Worm (Caenorhabditis elegans) whole organism, L1 larva: ENCODE measurements around the gene F32D8.4.

Experiments
- C16A3.4 ChIP-seq: fragments of 150-350 bp; optimal IDR thresholded peaks from 2 replicates; lab custom pipeline; 2014; ENCODE audit warnings: missing biosample characterization, missing genetic modification characterization
- C34B4.2 ChIP-seq: sonication (generic microtip); optimal IDR thresholded peaks from 2 replicates; lab custom pipeline; 2017; ENCODE audit warnings: mild to moderate bottlenecking, missing genetic modification characterization, missing compliant biosample characterization
- alr-1 ChIP-seq: fragments of 200-800 bp; sonication (Bioruptor generic); optimal IDR thresholded peaks from 2 replicates; lab custom pipeline; 2018; ENCODE audit warnings: borderline replicate concordance, mild to moderate bottlenecking, missing genetic modification characterization, missing compliant biosample characterization
- aly-2 ChIP-seq: fragments of 150-350 bp; optimal IDR thresholded peaks from 2 replicates; lab custom pipeline; 2014; ENCODE audit warnings: missing biosample characterization, missing genetic modification characterization
- blmp-1 ChIP-seq: fragments of 150-350 bp; optimal IDR thresholded peaks from 2 replicates; lab custom pipeline; 2014; ENCODE audit warnings: missing biosample characterization, missing genetic modification characterization
- ceh-63 ChIP-seq: fragments of 200-800 bp; sonication (Bioruptor generic); optimal IDR thresholded peaks from 2 replicates; lab custom pipeline; 2018; ENCODE audit warnings: mild to moderate bottlenecking, missing genetic modification characterization, missing compliant biosample characterization
- ceh-82 ChIP-seq, 3 experiments: fragments of 150-350 bp in 1 of 3; sonication (generic microtip) in 2 of 3; optimal IDR thresholded peaks; 2 replicates each; lab custom pipeline; 2014 to 2017; ENCODE audit warnings: missing biosample characterization in 3 of 3, missing genetic modification characterization in 3 of 3
- ceh-88 ChIP-seq: fragments of 200-800 bp; sonication (Bioruptor generic); IDR thresholded peaks from 2 replicates; pipeline ENCODE4 v1.3.6; 2022; ENCODE audit warnings: missing genetic modification characterization, missing compliant biosample characterization
- ces-1 ChIP-seq: fragments of 150-350 bp; optimal IDR thresholded peaks from 2 replicates; lab custom pipeline; 2014; ENCODE audit warnings: missing biosample characterization, missing genetic modification reagents, missing genetic modification characterization
- dsc-1 ChIP-seq: sonication (generic microtip); optimal IDR thresholded peaks from 2 replicates; lab custom pipeline; 2016; ENCODE audit warnings: mild to moderate bottlenecking, missing genetic modification characterization, missing compliant biosample characterization
- efl-1 ChIP-seq, 4 experiments: fragments of 150-350 bp; optimal IDR thresholded peaks in 3 of 4; peaks in 1 of 4; 1 replicate in 1 of 4; 2 replicates in 3 of 4; lab custom pipeline; 2014; ENCODE audit warnings: missing biosample characterization in 2 of 4, missing genetic modification characterization in 2 of 4, missing genetic modification reagents in 2 of 4
- elt-2 ChIP-seq: sonication (generic microtip); optimal IDR thresholded peaks from 2 replicates; lab custom pipeline; 2016; ENCODE audit warnings: missing genetic modification characterization, mild to moderate bottlenecking, inconsistent platforms, missing compliant biosample characterization, missing genetic modification reagents
- elt-3 ChIP-seq, 6 experiments: fragments of 150-350 bp in 1 of 6; sonication (generic microtip); optimal IDR thresholded peaks; 2 replicates each; lab custom pipeline; 2017 to 2018; ENCODE audit warnings: missing biosample characterization in 6 of 6, missing genetic modification characterization in 6 of 6, inconsistent platforms in 1 of 6
- ets-5 ChIP-seq: fragments of 200-800 bp; sonication (Bioruptor generic); IDR thresholded peaks from 2 replicates; pipeline ENCODE4 v1.3.6; 2022; ENCODE audit warnings: missing genetic modification characterization, missing compliant biosample characterization
- fkh-10 ChIP-seq: sonication (generic microtip); optimal IDR thresholded peaks from 2 replicates; lab custom pipeline; 2017; ENCODE audit warnings: missing biosample characterization, missing genetic modification reagents, missing genetic modification characterization
- fkh-4 ChIP-seq: sonication (generic microtip); optimal IDR thresholded peaks from 2 replicates; lab custom pipeline; 2016; ENCODE audit warnings: missing compliant biosample characterization, missing genetic modification characterization, borderline replicate concordance
- grh-1 ChIP-seq: fragments of 200-800 bp; sonication (Bioruptor generic); IDR thresholded peaks from 2 replicates; pipeline ENCODE4 v1.3.6; 2022; ENCODE audit warnings: missing genetic modification reagents, missing genetic modification characterization, missing compliant biosample characterization
- hlh-17 ChIP-seq: fragments of 200-800 bp; sonication (Bioruptor generic); optimal IDR thresholded peaks from 2 replicates; lab custom pipeline; 2018; ENCODE audit warnings: missing genetic modification characterization, mild to moderate bottlenecking, missing compliant biosample characterization, moderate library complexity, borderline replicate concordance
- jun-1 ChIP-seq: fragments of 150-350 bp; optimal IDR thresholded peaks from 2 replicates; lab custom pipeline; 2014; ENCODE audit warnings: missing biosample characterization, missing genetic modification reagents, missing genetic modification characterization
- lin-13 ChIP-seq: fragments of 150-350 bp; optimal IDR thresholded peaks from 2 replicates; lab custom pipeline; 2014; ENCODE audit warnings: missing biosample characterization, missing genetic modification reagents, missing genetic modification characterization
- lsy-2 ChIP-seq, 2 experiments: fragments of 150-350 bp; optimal IDR thresholded peaks; 2 replicates each; lab custom pipeline; 2014; ENCODE audit warnings: missing biosample characterization in 2 of 2, missing genetic modification characterization in 2 of 2
- mab-9 ChIP-seq: fragments of 200-800 bp; sonication (Bioruptor generic); IDR thresholded peaks from 2 replicates; pipeline ENCODE4 v1.3.6; 2022; ENCODE audit warnings: missing genetic modification reagents, missing genetic modification characterization, missing compliant biosample characterization
- mdl-1 ChIP-seq, 2 experiments: fragments of 150-350 bp; optimal IDR thresholded peaks; 2 replicates each; lab custom pipeline; 2014 to 2017; ENCODE audit warnings: missing biosample characterization in 2 of 2, missing genetic modification characterization in 2 of 2, inconsistent platforms in 1 of 2
- mef-2 ChIP-seq: fragments of 150-350 bp; optimal IDR thresholded peaks from 2 replicates; lab custom pipeline; 2014; ENCODE audit warnings: missing biosample characterization, missing genetic modification characterization
- nhr-19 ChIP-seq: fragments of 200-800 bp; sonication (Bioruptor generic); conservative IDR thresholded peaks from 2 replicates; pipeline ENCODE4 v1.3.6; 2022; ENCODE audit warnings: missing genetic modification characterization, missing compliant biosample characterization
- nhr-237 ChIP-seq: fragments of 150-350 bp; optimal IDR thresholded peaks from 2 replicates; lab custom pipeline; 2014; ENCODE audit warnings: missing biosample characterization, missing genetic modification characterization
- nhr-28 ChIP-seq: fragments of 150-350 bp; optimal IDR thresholded peaks from 2 replicates; lab custom pipeline; 2014; ENCODE audit warnings: missing biosample characterization, missing genetic modification characterization
- nhr-47 ChIP-seq: sonication (generic microtip); optimal IDR thresholded peaks from 2 replicates; lab custom pipeline; 2016; ENCODE audit warnings: mild to moderate bottlenecking, missing genetic modification characterization, moderate library complexity, missing compliant biosample characterization
- nhr-76 ChIP-seq: sonication (generic microtip); optimal IDR thresholded peaks from 2 replicates; lab custom pipeline; 2017; ENCODE audit warnings: missing biosample characterization, missing genetic modification characterization
- nhr-77 ChIP-seq: fragments of 150-350 bp; optimal IDR thresholded peaks from 2 replicates; lab custom pipeline; 2014; ENCODE audit warnings: missing biosample characterization, missing genetic modification characterization
- nhr-84 ChIP-seq: sonication (generic microtip); optimal IDR thresholded peaks from 2 replicates; lab custom pipeline; 2017; ENCODE audit warnings: missing biosample characterization, missing genetic modification characterization
- pag-3 ChIP-seq: sonication (generic microtip); optimal IDR thresholded peaks from 2 replicates; lab custom pipeline; 2017; ENCODE audit warnings: missing genetic modification characterization, mild to moderate bottlenecking, missing compliant biosample characterization, antibody characterized with exemption, borderline replicate concordance; ENCODE audit not compliant: insufficient read depth
- pqm-1 ChIP-seq: sonication (generic microtip); optimal IDR thresholded peaks from 3 replicates; lab custom pipeline; 2017; ENCODE audit warnings: missing biosample characterization, missing genetic modification characterization
- rnt-1 ChIP-seq: sonication (generic microtip); optimal IDR thresholded peaks from 2 replicates; lab custom pipeline; 2016; ENCODE audit warnings: mild to moderate bottlenecking, missing genetic modification characterization, moderate library complexity, missing compliant biosample characterization
- skn-1 ChIP-seq: fragments of 150-350 bp; optimal IDR thresholded peaks from 2 replicates; lab custom pipeline; 2014; ENCODE audit warnings: missing biosample characterization, missing genetic modification characterization
- snu-23 ChIP-seq: sonication (generic microtip); optimal IDR thresholded peaks from 2 replicates; lab custom pipeline; 2016; ENCODE audit warnings: missing genetic modification characterization, missing compliant biosample characterization
- sox-4 ChIP-seq: sonication (generic microtip); optimal IDR thresholded peaks from 2 replicates; lab custom pipeline; 2016; ENCODE audit warnings: missing genetic modification characterization, missing compliant biosample characterization
- sptf-1 ChIP-seq: fragments of 150-350 bp; optimal IDR thresholded peaks from 2 replicates; lab custom pipeline; 2014; ENCODE audit warnings: missing biosample characterization, missing genetic modification characterization
- swsn-7 ChIP-seq: sonication (generic microtip); optimal IDR thresholded peaks from 2 replicates; lab custom pipeline; 2016; ENCODE audit warnings: missing genetic modification characterization, missing compliant biosample characterization
- tlp-1 ChIP-seq: fragments of 150-350 bp; optimal IDR thresholded peaks from 2 replicates; lab custom pipeline; 2014; ENCODE audit warnings: missing biosample characterization, missing genetic modification characterization
- unc-30 ChIP-seq: sonication (generic microtip); optimal IDR thresholded peaks from 2 replicates; lab custom pipeline; 2017; ENCODE audit warnings: missing biosample characterization, missing genetic modification characterization
- unc-86 ChIP-seq: sonication (generic microtip); optimal IDR thresholded peaks from 2 replicates; lab custom pipeline; 2016; ENCODE audit warnings: missing genetic modification characterization, missing compliant biosample characterization
- vab-15 ChIP-seq: sonication (generic microtip); optimal IDR thresholded peaks from 2 replicates; lab custom pipeline; 2017; ENCODE audit warnings: missing genotype, mild to moderate bottlenecking, missing genetic modification characterization, missing compliant biosample characterization
- xbp-1 ChIP-seq: sonication (generic microtip); optimal IDR thresholded peaks from 2 replicates; lab custom pipeline; 2016; ENCODE audit warnings: missing genetic modification characterization, missing compliant biosample characterization
- zag-1 ChIP-seq: fragments of 150-350 bp; optimal IDR thresholded peaks from 2 replicates; lab custom pipeline; 2014; ENCODE audit warnings: missing biosample characterization, missing genetic modification characterization
- zip-4 ChIP-seq: fragments of 200-800 bp; sonication (Bioruptor generic); optimal IDR thresholded peaks from 2 replicates; lab custom pipeline; 2018; ENCODE audit warnings: mild to moderate bottlenecking, missing genetic modification characterization, moderate library complexity, missing compliant biosample characterization
- ztf-4 ChIP-seq: fragments of 150-350 bp; optimal IDR thresholded peaks from 2 replicates; lab custom pipeline; 2014; ENCODE audit warnings: missing biosample characterization, missing genetic modification characterization

The F32D8.4 gene

DNA sequence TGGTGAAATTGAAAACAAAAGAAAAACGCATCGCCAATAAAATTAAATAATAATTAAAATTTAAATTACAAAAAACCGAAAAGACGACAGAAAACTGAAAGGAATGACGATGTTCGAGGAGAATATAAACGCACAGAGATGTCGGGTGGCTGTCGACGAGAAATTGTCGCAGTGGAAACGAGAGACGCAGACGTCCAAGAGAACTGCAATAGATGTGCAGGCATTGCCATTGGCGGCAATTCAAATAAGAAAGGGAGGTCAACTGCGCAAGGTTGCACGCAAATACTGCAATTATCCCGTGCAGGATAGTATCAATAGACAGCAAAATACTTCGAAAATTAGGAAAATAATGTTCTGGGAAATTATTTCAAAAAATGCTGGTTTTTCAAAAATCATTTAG, 3.8 kb upstream of the F32D8.4 start (continued):
- TF ChIP-seq zag-1: peak; percentile 94
- peak; percentile 99 for TF ChIP-seq lin-13
- peak; percentile 97 for TF ChIP-seq nhr-77 (tag; lab: Kevin White, UChicago)
- peak; percentile 99 for TF ChIP-seq xbp-1 (tag; lab: Kevin White, UChicago)
- peak; percentile 97 for TF ChIP-seq skn-1 (tag; lab: Kevin White, UChicago)
- peak; percentile 99 for TF ChIP-seq dsc-1 (tag; lab: Kevin White, UChicago)
- peak; percentile 51 for TF ChIP-seq nhr-28 (tag; lab: Kevin White, UChicago)
- TF ChIP-seq nhr-76: peak; percentile 99
- peak; percentile 94 for TF ChIP-seq C34B4.2
- peak; percentile 89 for TF ChIP-seq ceh-63 (GFP tag; lab: Kevin White, UChicago)
- peak; percentile 100 for TF ChIP-seq rnt-1 (tag; lab: Kevin White, UChicago)
- peak; percentile 88 for TF ChIP-seq fkh-4 (tag; lab: Kevin White, UChicago)

DNA sequence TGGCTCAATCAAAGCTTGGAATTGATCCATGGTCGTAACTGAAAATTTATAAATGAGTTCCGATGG, 3.6 kb upstream of the F32D8.4 start, which contains the start of gene sec-61.G:
Gene sec-61.G (minus strand): TSS at position 38 of the 66 bp plus-strand sequence.
- no peak for TF ChIP-seq jun-1 (tag; lab: Kevin White, UChicago)
- TF ChIP-seq sox-4 (tag; lab: Kevin White, UChicago): no peak
- no peak for TF ChIP-seq efl-1 (optimal IDR thresholded peaks at IDR 0.05; lab: Kevin White, UChicago)
- no peak for TF ChIP-seq efl-1 (GFP tag; optimal IDR thresholded peaks at IDR 0.05 in 1 of 2; lab: Kevin White, UChicago)
- no peak for TF ChIP-seq skn-1 (tag; lab: Kevin White, UChicago)
- TF ChIP-seq nhr-47 (tag; lab: Kevin White, UChicago): no peak
- TF ChIP-seq xbp-1 (tag; lab: Kevin White, UChicago): no peak
- no peak for TF ChIP-seq mef-2 (tag; lab: Kevin White, UChicago)
- TF ChIP-seq snu-23 (GFP tag; lab: Kevin White, UChicago): no peak
- no peak for TF ChIP-seq nhr-237
- TF ChIP-seq vab-15: no peak
- no peak for TF ChIP-seq sptf-1 (tag; lab: Kevin White, UChicago)
- TF ChIP-seq C16A3.4 (tag; lab: Kevin White, UChicago): no peak
- TF ChIP-seq zip-4 (GFP tag; lab: Kevin White, UChicago): no peak
- TF ChIP-seq hlh-17 (GFP tag; lab: Kevin White, UChicago): no peak
- TF ChIP-seq nhr-76: no peak
- TF ChIP-seq grh-1 (GFP tag; lab: Robert Waterston, UW): no peak

DNA sequence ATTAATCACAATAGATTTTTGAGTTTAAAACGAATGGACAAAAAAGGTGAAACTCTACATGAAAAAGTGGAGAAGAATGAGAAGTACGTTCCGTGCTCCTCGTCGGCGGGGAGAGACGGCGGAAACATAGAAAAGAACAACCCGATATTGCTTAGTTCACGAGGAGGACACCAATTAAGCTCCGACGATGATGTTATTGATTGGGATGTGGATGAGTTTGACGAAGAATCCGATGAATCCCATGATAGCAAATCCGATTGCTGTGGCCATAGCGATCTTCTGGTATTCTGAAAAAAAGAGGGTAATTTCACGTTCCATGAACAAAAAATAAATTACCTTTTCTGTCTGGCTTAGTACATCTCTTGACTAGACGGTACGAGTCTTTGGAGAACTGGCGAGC, 3.3 kb upstream of the F32D8.4 start:
- TF ChIP-seq efl-1 (optimal IDR thresholded peaks at IDR 0.05; lab: Kevin White, UChicago) (no peak), efl-1 (GFP tag; optimal IDR thresholded peaks at IDR 0.05 in 1 of 2; lab: Kevin White, UChicago) (peak in 1 of 2 experiments; percentile 90), pqm-1 (tag; lab: Kevin White, UChicago) (no peak)

DNA sequence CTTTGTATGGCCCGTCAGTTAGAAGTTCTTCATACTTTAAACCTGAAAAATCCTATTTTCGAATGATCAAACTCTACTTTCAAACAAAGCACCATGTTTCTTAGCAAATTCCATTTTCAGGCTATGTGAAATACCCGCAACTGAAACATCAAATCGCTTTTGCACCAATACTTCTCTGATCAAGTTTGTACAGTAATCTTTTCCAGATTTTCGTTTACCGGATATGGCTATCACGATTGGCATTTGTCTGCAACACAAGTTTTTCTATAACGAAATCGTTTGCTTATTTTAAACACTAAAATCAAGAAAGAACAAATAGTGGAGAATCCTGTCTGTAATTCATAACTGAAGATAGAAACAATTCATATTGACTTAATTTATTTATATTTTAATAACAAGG, 2.9 kb upstream of the F32D8.4 start, which contains the start of gene F32D8.13:
Gene F32D8.13 (minus strand): TSS at position 249 of the 400 bp plus-strand sequence.
- TF ChIP-seq unc-30 (tag; lab: Kevin White, UChicago) (no peak), elt-2 (peak; percentile 14), nhr-77 (tag; lab: Kevin White, UChicago) (no peak), ceh-82 (tag; optimal IDR thresholded peaks at IDR 0.05; lab: Kevin White, UChicago) (no peak), swsn-7 (tag; lab: Kevin White, UChicago) (no peak), lsy-2 (tag; optimal IDR thresholded peaks at IDR 0.05; lab: Kevin White, UChicago) (peak; percentile 12 to 20), mab-9 (GFP tag; lab: Robert Waterston, UW) (no peak), nhr-84 (tag; lab: Kevin White, UChicago) (no peak), aly-2 (tag; lab: Kevin White, UChicago) (no peak), blmp-1 (tag; lab: Kevin White, UChicago) (no peak), nhr-28 (tag; lab: Kevin White, UChicago) (no peak), C34B4.2 (no peak), ceh-88 (GFP tag; lab: Robert Waterston, UW) (no peak), mdl-1 (tag; optimal IDR thresholded peaks at IDR 0.05; lab: Kevin White, UChicago) (no peak), ces-1 (GFP tag; lab: Kevin White, UChicago) (no peak), nhr-19 (GFP tag; lab: Robert Waterston, UW) (no peak), alr-1 (no peak), ztf-4 (tag; lab: Kevin White, UChicago) (no peak), pag-3 (no peak), efl-1 (optimal IDR thresholded peaks at IDR 0.05; lab: Kevin White, UChicago) (no peak), efl-1 (GFP tag; optimal IDR thresholded peaks at IDR 0.05 in 1 of 2; lab: Kevin White, UChicago) (no peak), ets-5 (GFP tag; lab: Robert Waterston, UW) (no peak), unc-86 (tag; lab: Kevin White, UChicago) (no peak), C16A3.4 (tag; lab: Kevin White, UChicago) (no peak), fkh-10 (no peak), pqm-1 (tag; lab: Kevin White, UChicago) (no peak), hlh-17 (GFP tag; lab: Kevin White, UChicago) (no peak), elt-3 (tag; optimal IDR thresholded peaks at IDR 0.05; lab: Kevin White, UChicago) (no peak), tlp-1 (tag; lab: Kevin White, UChicago) (no peak)
